Worm (Caenorhabditis elegans): ENCODE results near the gene C35A5.5.

The C35A5.5 gene

DNA sequence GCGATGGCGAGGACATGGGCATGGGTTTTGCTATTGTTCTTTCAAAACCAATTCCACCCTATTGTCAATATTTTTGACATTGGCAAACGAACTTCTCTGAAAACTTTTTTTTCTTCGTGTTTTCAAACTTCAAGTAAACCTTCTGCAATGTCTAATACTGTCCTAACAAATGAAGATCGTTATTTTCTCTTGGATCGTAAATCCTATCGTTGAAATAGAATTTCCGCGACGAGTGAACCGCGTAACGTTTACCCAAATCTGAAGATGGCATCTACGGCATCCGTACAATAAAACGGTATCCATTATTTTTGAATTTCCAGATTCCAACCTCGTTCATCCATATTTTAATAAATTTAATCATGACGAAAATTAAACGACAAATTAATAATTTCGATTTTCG lies at the start of gene C35A5.5:
C35A5.5 (plus strand) TSS at position 301 of the 400 bp plus-strand sequence.
- TF ChIP-seq scrt-1 (GFP tag; IDR thresholded peaks at IDR 0.05) (no peak), F13C5.2 (tag; optimal IDR thresholded peaks at IDR 0.05) (no peak), ets-7 (tag; optimal IDR thresholded peaks at IDR 0.05) (no peak), aly-1 (tag; optimal IDR thresholded peaks at IDR 0.05) (no peak), pes-1 (GFP tag; IDR thresholded peaks at IDR 0.05) (no peak), tra-4 (tag; optimal IDR thresholded peaks at IDR 0.05) (no peak), hmg-4 (GFP tag; optimal IDR thresholded peaks at IDR 0.05) (no peak), ama-1 (optimal IDR thresholded peaks at IDR 0.05) (no peak), sea-1 (GFP tag; conservative IDR thresholded peaks at IDR 0.05) (no peak), tbx-11 (GFP tag; IDR thresholded peaks at IDR 0.05) (no peak), ceh-36 (tag; optimal IDR thresholded peaks at IDR 0.05) (no peak), hmbx-1 (tag; optimal IDR thresholded peaks at IDR 0.05) (no peak), ceh-13 (GFP tag; optimal IDR thresholded peaks at IDR 0.05) (no peak), flt-1 (GFP tag; IDR thresholded peaks at IDR 0.05) (no peak), hnd-1 (tag; optimal IDR thresholded peaks at IDR 0.05) (no peak), B0310.2 (tag; optimal IDR thresholded peaks at IDR 0.05) (no peak), tbx-37 (GFP tag; conservative IDR thresholded peaks at IDR 0.05) (no peak)

DNA sequence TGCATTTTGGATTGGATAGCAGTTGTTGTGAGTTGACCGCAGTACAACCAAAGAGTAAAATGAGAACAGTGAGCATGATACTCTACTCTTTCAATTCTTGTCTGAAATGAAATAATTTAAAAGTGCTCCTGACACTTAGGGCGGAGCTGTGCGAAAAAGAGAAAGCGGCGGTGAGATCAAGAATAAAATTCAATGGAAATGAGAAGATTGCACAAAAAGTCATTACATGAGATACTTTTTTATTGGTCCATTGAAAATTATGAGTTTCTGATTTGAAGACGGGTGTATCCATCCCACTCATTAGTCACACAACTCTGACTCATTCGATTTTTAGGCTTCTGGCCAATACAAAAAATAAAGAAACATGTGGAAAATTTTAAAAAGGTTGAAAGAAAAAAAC lies 48.4 kb upstream of the C35A5.5 start, which contains the start of gene F22E12.1:
F22E12.1 (minus strand) TSS at position 101 of the 400 bp plus-strand sequence.
- TF ChIP-seq tra-4 (tag; optimal IDR thresholded peaks at IDR 0.05) = no peak
- TF ChIP-seq sea-1 (GFP tag; conservative IDR thresholded peaks at IDR 0.05) = no peak
- no peak for TF ChIP-seq B0310.2 (tag; optimal IDR thresholded peaks at IDR 0.05)
- TF ChIP-seq ceh-13 (GFP tag; optimal IDR thresholded peaks at IDR 0.05) = no peak
- TF ChIP-seq pes-1 (GFP tag; IDR thresholded peaks at IDR 0.05) = no peak
- no peak for TF ChIP-seq ama-1 (optimal IDR thresholded peaks at IDR 0.05)
- no peak for TF ChIP-seq tbx-37 (GFP tag; conservative IDR thresholded peaks at IDR 0.05)

DNA sequence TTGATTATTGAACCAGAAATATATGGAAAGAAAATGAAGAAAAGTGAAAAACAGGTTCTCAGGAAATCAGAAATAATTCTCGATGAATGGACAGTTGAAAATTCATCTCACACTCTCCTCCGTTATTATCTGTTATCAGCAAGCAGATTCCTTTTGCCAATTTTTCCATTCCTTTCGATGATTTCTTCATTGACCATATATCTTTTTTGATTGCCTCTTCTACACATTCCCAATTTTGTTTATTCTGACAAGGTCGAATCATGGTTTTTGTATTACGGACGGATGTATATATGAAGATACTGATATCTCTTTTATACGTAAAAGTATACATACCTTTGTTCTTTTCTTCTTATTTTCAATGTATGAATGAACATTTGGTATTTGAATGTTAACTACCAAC lies 45.0 kb upstream of the C35A5.5 start:
- TF ChIP-seq sea-1 (GFP tag; conservative IDR thresholded peaks at IDR 0.05) (no peak), F13C5.2 (tag; optimal IDR thresholded peaks at IDR 0.05) (no peak), hmg-4 (GFP tag; optimal IDR thresholded peaks at IDR 0.05) (no peak), tbx-11 (GFP tag; IDR thresholded peaks at IDR 0.05) (no peak)

DNA sequence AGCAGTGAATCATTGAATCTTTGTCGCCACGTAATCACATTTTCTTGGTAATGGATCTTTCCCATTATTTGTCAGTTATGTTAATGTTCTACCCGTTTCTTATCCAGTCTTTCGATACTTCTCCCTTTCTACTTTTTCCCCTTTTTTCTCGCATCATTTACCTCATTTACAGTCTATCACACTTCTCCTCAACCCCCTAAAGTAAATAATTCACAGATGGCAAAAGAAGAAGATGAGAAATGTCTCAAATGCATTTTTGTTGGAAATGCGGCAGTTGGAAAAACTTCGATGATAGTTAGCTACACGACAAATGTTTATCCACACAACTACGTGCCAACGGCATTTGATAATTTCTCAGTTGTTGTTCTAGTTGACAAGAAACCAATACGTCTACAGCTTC lies 43.6 kb upstream of the C35A5.5 start, which contains the start of gene chw-1:
chw-1 (plus strand) TSS at position 217 of the 400 bp plus-strand sequence.
- TF ChIP-seq flt-1 (GFP tag; IDR thresholded peaks at IDR 0.05) (no peak), tbx-11 (GFP tag; IDR thresholded peaks at IDR 0.05) (no peak), aly-1 (tag; optimal IDR thresholded peaks at IDR 0.05) (no peak), scrt-1 (GFP tag; IDR thresholded peaks at IDR 0.05) (no peak), tra-4 (tag; optimal IDR thresholded peaks at IDR 0.05) (no peak), F13C5.2 (tag; optimal IDR thresholded peaks at IDR 0.05) (no peak), pes-1 (GFP tag; IDR thresholded peaks at IDR 0.05) (no peak), hnd-1 (tag; optimal IDR thresholded peaks at IDR 0.05) (no peak), sea-1 (GFP tag; conservative IDR thresholded peaks at IDR 0.05) (no peak), hmg-4 (GFP tag; optimal IDR thresholded peaks at IDR 0.05) (no peak), hmbx-1 (tag; optimal IDR thresholded peaks at IDR 0.05) (no peak), ets-7 (tag; optimal IDR thresholded peaks at IDR 0.05) (no peak), ama-1 (optimal IDR thresholded peaks at IDR 0.05) (no peak)

DNA sequence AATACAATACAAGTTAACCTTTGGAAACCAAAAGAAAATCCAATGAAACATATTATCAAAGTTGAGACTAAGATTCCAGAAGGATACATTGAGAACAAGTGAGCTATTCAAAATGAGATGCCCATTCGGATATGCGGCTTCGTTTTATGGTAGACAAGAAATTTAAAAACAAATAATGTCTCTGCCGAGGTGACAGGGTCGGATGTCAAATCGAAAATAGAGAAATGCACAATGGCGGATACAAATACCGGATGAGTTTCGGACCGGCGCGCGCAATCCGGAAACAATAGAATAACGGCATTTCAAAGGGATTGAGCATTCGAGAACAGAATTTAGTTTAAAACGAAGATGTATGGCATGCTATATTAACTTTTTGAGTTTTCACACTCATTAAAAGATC lies 42.4 kb upstream of the C35A5.5 start, which contains the start of gene F22E12.3:
F22E12.3 (minus strand) TSS at position 101 of the 400 bp plus-strand sequence.
- TF ChIP-seq tra-4 (tag; optimal IDR thresholded peaks at IDR 0.05) (no peak), tbx-37 (GFP tag; conservative IDR thresholded peaks at IDR 0.05) (no peak), aly-1 (tag; optimal IDR thresholded peaks at IDR 0.05) (no peak), scrt-1 (GFP tag; IDR thresholded peaks at IDR 0.05) (no peak), sea-1 (GFP tag; conservative IDR thresholded peaks at IDR 0.05) (no peak), ceh-13 (GFP tag; optimal IDR thresholded peaks at IDR 0.05) (no peak), hmg-4 (GFP tag; optimal IDR thresholded peaks at IDR 0.05) (no peak), ceh-36 (tag; optimal IDR thresholded peaks at IDR 0.05) (no peak), F13C5.2 (tag; optimal IDR thresholded peaks at IDR 0.05) (no peak), flt-1 (GFP tag; IDR thresholded peaks at IDR 0.05) (no peak)

DNA sequence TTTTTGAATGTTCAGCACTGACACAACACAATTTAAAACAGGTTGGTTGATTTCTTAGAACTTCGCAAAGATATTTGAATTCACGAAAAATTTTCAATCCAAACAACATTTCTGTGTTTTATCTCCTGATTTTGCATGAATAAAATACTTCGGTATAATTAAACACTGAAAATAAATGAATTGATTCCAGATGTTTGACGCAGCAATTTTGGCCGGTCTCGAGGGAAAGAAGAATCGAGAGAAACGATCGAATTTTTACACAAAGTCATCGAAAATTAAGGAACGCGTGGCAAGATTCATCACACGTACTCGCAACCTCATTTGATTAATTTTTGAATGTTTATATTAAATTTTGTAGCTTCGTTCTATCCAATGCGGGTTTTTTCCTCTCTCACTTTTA lies 41.5 kb upstream of the C35A5.5 start:
- TF ChIP-seq scrt-1 (GFP tag; IDR thresholded peaks at IDR 0.05) = no peak
- TF ChIP-seq hnd-1 (tag; optimal IDR thresholded peaks at IDR 0.05) = no peak
- TF ChIP-seq aly-1 (tag; optimal IDR thresholded peaks at IDR 0.05) = no peak
- no peak for TF ChIP-seq flt-1 (GFP tag; IDR thresholded peaks at IDR 0.05)
- TF ChIP-seq tbx-37 (GFP tag; conservative IDR thresholded peaks at IDR 0.05) = no peak

DNA sequence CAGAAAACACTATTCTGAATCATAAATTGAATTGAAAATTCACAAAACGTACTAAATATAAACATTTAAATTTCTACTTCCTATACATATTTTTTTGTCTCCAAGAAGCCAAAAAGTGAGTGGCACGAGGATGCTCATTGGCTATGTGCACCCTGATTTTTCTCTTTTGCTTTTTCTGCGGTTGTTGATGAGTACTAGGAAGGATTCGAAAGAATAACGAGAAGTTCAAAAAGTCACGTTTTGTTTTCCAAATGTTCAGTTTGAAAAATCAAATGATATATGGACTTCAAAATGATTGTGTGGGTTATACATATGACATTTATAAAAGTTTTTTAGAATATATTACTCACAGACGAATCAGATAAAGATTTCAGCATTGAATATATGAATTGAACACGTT lies 40.9 kb upstream of the C35A5.5 start:
- TF ChIP-seq tbx-11 (GFP tag; IDR thresholded peaks at IDR 0.05) (no peak), sea-1 (GFP tag; conservative IDR thresholded peaks at IDR 0.05) (no peak), aly-1 (tag; optimal IDR thresholded peaks at IDR 0.05) (no peak), hnd-1 (tag; optimal IDR thresholded peaks at IDR 0.05) (no peak), hmg-4 (GFP tag; optimal IDR thresholded peaks at IDR 0.05) (no peak), ets-7 (tag; optimal IDR thresholded peaks at IDR 0.05) (no peak), B0310.2 (tag; optimal IDR thresholded peaks at IDR 0.05) (no peak), scrt-1 (GFP tag; IDR thresholded peaks at IDR 0.05) (no peak)

DNA sequence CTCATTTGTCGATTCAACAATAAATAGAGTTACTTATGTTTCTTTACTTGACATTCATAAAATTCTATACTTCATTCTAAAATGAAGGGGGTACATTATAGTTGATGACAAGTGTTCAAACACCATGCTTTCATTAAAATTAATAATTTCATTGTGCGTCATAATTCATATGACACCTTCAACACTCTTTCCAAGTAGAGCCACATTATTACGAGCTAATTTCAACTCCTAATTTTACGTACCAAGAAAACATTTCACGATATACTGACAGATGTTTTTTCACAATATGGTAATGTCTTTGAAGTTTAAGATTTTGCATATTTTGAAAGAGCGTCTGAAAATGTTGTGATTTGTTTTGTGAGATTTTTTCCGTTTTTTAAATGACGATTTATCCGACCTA lies 40.2 kb upstream of the C35A5.5 start:
- TF ChIP-seq B0310.2 (tag; optimal IDR thresholded peaks at IDR 0.05) (no peak), tra-4 (tag; optimal IDR thresholded peaks at IDR 0.05) (no peak), pes-1 (GFP tag; IDR thresholded peaks at IDR 0.05) (no peak), ceh-13 (GFP tag; optimal IDR thresholded peaks at IDR 0.05) (no peak), aly-1 (tag; optimal IDR thresholded peaks at IDR 0.05) (no peak), hnd-1 (tag; optimal IDR thresholded peaks at IDR 0.05) (no peak), tbx-11 (GFP tag; IDR thresholded peaks at IDR 0.05) (no peak), ceh-36 (tag; optimal IDR thresholded peaks at IDR 0.05) (no peak), ama-1 (optimal IDR thresholded peaks at IDR 0.05) (no peak), tbx-37 (GFP tag; conservative IDR thresholded peaks at IDR 0.05) (no peak), F13C5.2 (tag; optimal IDR thresholded peaks at IDR 0.05) (no peak), scrt-1 (GFP tag; IDR thresholded peaks at IDR 0.05) (no peak), flt-1 (GFP tag; IDR thresholded peaks at IDR 0.05) (no peak), hmg-4 (GFP tag; optimal IDR thresholded peaks at IDR 0.05) (no peak), ets-7 (tag; optimal IDR thresholded peaks at IDR 0.05) (no peak), sea-1 (GFP tag; conservative IDR thresholded peaks at IDR 0.05) (no peak), hmbx-1 (tag; optimal IDR thresholded peaks at IDR 0.05) (no peak)

Data from whole organism, early embryonic.